Worm (Caenorhabditis elegans) whole organism, L4 larva: Measurements from ENCODE around the gene tig-3.

ENCODE experiments used
- aha-1 ChIP-seq: fragments of 150-350 bp; peaks from one replicate; lab custom pipeline; 2014; ENCODE audit warnings: missing biosample characterization, missing genetic modification characterization
- aly-2 ChIP-seq: sonication (generic microtip); optimal IDR thresholded peaks from 2 replicates; lab custom pipeline; 2018; ENCODE audit warnings: missing biosample characterization, missing genetic modification characterization
- ces-1 ChIP-seq: fragments of 150-350 bp; sonication (generic microtip); optimal IDR thresholded peaks from 4 replicates; lab custom pipeline; 2014; ENCODE audit warnings: missing biosample characterization, missing genetic modification reagents, missing genetic modification characterization
- daf-16 ChIP-seq, 3 experiments: sonication (generic microtip); optimal IDR thresholded peaks; 2 replicates each; lab custom pipeline; 2016 to 2017; ENCODE audit warnings: missing genetic modification characterization in 3 of 3, missing genetic modification reagents in 3 of 3, mild to moderate bottlenecking in 2 of 3, missing compliant biosample characterization in 2 of 3, missing biosample characterization in 1 of 3, moderate library complexity in 1 of 3
- dmd-6 ChIP-seq: fragments of 200-800 bp; sonication (Bioruptor generic); IDR thresholded peaks from 2 replicates; pipeline ENCODE4 v1.3.6; 2022; ENCODE audit warnings: missing genetic modification reagents, missing genetic modification characterization, missing compliant biosample characterization
- dmd-8 ChIP-seq: fragments of 200-800 bp; sonication (Bioruptor generic); IDR thresholded peaks from 2 replicates; pipeline ENCODE4 v1.3.6; 2022; ENCODE audit warnings: missing genetic modification characterization, missing compliant biosample characterization
- dpl-1 ChIP-seq: fragments of 150-350 bp; optimal IDR thresholded peaks from 2 replicates; lab custom pipeline; 2014; ENCODE audit warnings: missing biosample characterization, missing genetic modification reagents, missing genetic modification characterization
- dve-1 ChIP-seq: sonication (generic microtip); optimal IDR thresholded peaks from 2 replicates; lab custom pipeline; 2017; ENCODE audit warnings: antibody characterized with exemption, mild to moderate bottlenecking, missing genetic modification characterization, missing compliant biosample characterization; ENCODE audit not compliant: insufficient read depth
- fos-1 ChIP-seq: fragments of 150-350 bp; optimal IDR thresholded peaks from 2 replicates; lab custom pipeline; 2014; ENCODE audit warnings: missing biosample characterization, missing genetic modification characterization
- hlh-11 ChIP-seq: fragments of 200-800 bp; sonication (Bioruptor generic); optimal IDR thresholded peaks from 2 replicates; lab custom pipeline; 2018; ENCODE audit warnings: mild to moderate bottlenecking, missing genetic modification characterization, missing compliant biosample characterization
- hlh-30 ChIP-seq: sonication (generic microtip); optimal IDR thresholded peaks from 2 replicates; lab custom pipeline; 2017; ENCODE audit warnings: antibody characterized with exemption, mild to moderate bottlenecking, missing genetic modification characterization, missing compliant biosample characterization; ENCODE audit not compliant: insufficient read depth
- lim-7 ChIP-seq: fragments of 200-800 bp; sonication (Bioruptor generic); IDR thresholded peaks from 2 replicates; pipeline ENCODE4 v1.3.6; 2022; ENCODE audit warnings: missing genetic modification characterization, missing compliant biosample characterization
- lin-13 ChIP-seq: fragments of 150-350 bp; optimal IDR thresholded peaks from 2 replicates; lab custom pipeline; 2014; ENCODE audit warnings: missing biosample characterization, missing genetic modification reagents, missing genetic modification characterization
- lin-29 ChIP-seq: fragments of 200-800 bp; sonication (Bioruptor generic); IDR thresholded peaks from 2 replicates; pipeline ENCODE4 v1.3.6; 2022; ENCODE audit warnings: missing genetic modification reagents, missing genetic modification characterization, missing compliant biosample characterization
- lin-39 ChIP-seq: fragments of 150-350 bp; optimal IDR thresholded peaks from 2 replicates; lab custom pipeline; 2014; ENCODE audit warnings: missing biosample characterization, missing genetic modification reagents, missing genetic modification characterization
- lsy-2 ChIP-seq, 2 experiments: fragments of 150-350 bp in 1 of 2; sonication (generic microtip) in 1 of 2; optimal IDR thresholded peaks; 2 replicates each; lab custom pipeline; 2014 to 2017; ENCODE audit warnings: missing biosample characterization in 2 of 2, missing genetic modification characterization in 2 of 2
- madf-9 ChIP-seq: fragments of 200-800 bp; sonication (Bioruptor generic); conservative IDR thresholded peaks from 2 replicates; pipeline ENCODE4 v1.3.6; 2022; ENCODE audit warnings: missing genetic modification reagents, missing genetic modification characterization, missing compliant biosample characterization
- mdl-1 ChIP-seq, 2 experiments: fragments of 150-350 bp in 1 of 2; sonication (generic microtip) in 1 of 2; optimal IDR thresholded peaks; 2 replicates each; lab custom pipeline; 2014 to 2017; ENCODE audit warnings: missing biosample characterization in 2 of 2, missing genetic modification characterization in 2 of 2
- mdt-29 ChIP-seq: fragments of 200-800 bp; sonication (Bioruptor generic); IDR thresholded peaks from 2 replicates; pipeline ENCODE4 v1.3.6; 2022; ENCODE audit warnings: missing genetic modification reagents, missing genetic modification characterization, missing compliant biosample characterization
- mep-1 ChIP-seq: fragments of 150-350 bp; sonication (generic microtip); optimal IDR thresholded peaks from 3 replicates; lab custom pipeline; 2014; ENCODE audit warnings: missing biosample characterization, missing genetic modification characterization
- mes-2 ChIP-seq: sonication (generic microtip); optimal IDR thresholded peaks from 2 replicates; lab custom pipeline; 2016; ENCODE audit warnings: missing genotype, mild to moderate bottlenecking, missing genetic modification characterization, missing compliant biosample characterization; ENCODE audit not compliant: poor library complexity, severe bottlenecking
- mxl-2 ChIP-seq: fragments of 200-800 bp; sonication (Bioruptor generic); conservative IDR thresholded peaks from 2 replicates; pipeline ENCODE4 v1.3.6; 2022; ENCODE audit warnings: missing genetic modification reagents, missing genetic modification characterization, missing compliant biosample characterization
- mxl-3 ChIP-seq: fragments of 200-800 bp; sonication (Bioruptor generic); optimal IDR thresholded peaks from 2 replicates; lab custom pipeline; 2018; ENCODE audit warnings: mild to moderate bottlenecking, missing genetic modification characterization, missing compliant biosample characterization
- nhr-102 ChIP-seq: sonication (generic microtip); optimal IDR thresholded peaks from 2 replicates; lab custom pipeline; 2016; ENCODE audit warnings: mild to moderate bottlenecking, missing genetic modification characterization, moderate library complexity, missing compliant biosample characterization
- nhr-237 ChIP-seq: sonication (generic microtip); optimal IDR thresholded peaks from 2 replicates; lab custom pipeline; 2017; ENCODE audit warnings: missing biosample characterization, missing genetic modification characterization
- nhr-25 ChIP-seq: sonication (generic microtip); optimal IDR thresholded peaks from 2 replicates; lab custom pipeline; 2017; ENCODE audit warnings: missing genetic modification characterization, mild to moderate bottlenecking, missing compliant biosample characterization, antibody characterized with exemption, moderate library complexity, borderline replicate concordance; ENCODE audit not compliant: insufficient read depth
- nhr-28 ChIP-seq: fragments of 150-350 bp; optimal IDR thresholded peaks from 2 replicates; lab custom pipeline; 2014; ENCODE audit warnings: missing biosample characterization, missing genetic modification characterization
- nhr-76 ChIP-seq: fragments of 150-350 bp; optimal IDR thresholded peaks from 2 replicates; lab custom pipeline; 2014; ENCODE audit warnings: missing biosample characterization, missing genetic modification characterization
- nhr-77 ChIP-seq: fragments of 150-350 bp; optimal IDR thresholded peaks from 2 replicates; lab custom pipeline; 2014; ENCODE audit warnings: missing biosample characterization, missing genetic modification characterization
- pqm-1 ChIP-seq: sonication (generic microtip); optimal IDR thresholded peaks from 2 replicates; lab custom pipeline; 2017; ENCODE audit warnings: missing biosample characterization, missing genetic modification characterization
- set-16 ChIP-seq: fragments of 200-800 bp; sonication (Bioruptor generic); IDR thresholded peaks from 2 replicates; pipeline ENCODE4 v1.3.6; 2022; ENCODE audit warnings: missing genetic modification reagents, missing genetic modification characterization, missing compliant biosample characterization
- unc-62 ChIP-seq, 3 experiments: fragments of 150-350 bp in 1 of 3; sonication (generic microtip); optimal IDR thresholded peaks in 2 of 3; peaks in 1 of 3; 1 replicate in 1 of 3; 2 replicates in 2 of 3; lab custom pipeline; 2014 to 2017; ENCODE audit warnings: missing biosample characterization in 3 of 3, missing genetic modification characterization in 3 of 3, missing genetic modification reagents in 3 of 3, missing genotype in 1 of 3
- vab-7 ChIP-seq: fragments of 200-800 bp; sonication (Bioruptor generic); IDR thresholded peaks from 2 replicates; pipeline ENCODE4 v1.3.6; 2022; ENCODE audit warnings: missing genetic modification reagents, missing genetic modification characterization, missing compliant biosample characterization

The tig-3 gene

DNA sequence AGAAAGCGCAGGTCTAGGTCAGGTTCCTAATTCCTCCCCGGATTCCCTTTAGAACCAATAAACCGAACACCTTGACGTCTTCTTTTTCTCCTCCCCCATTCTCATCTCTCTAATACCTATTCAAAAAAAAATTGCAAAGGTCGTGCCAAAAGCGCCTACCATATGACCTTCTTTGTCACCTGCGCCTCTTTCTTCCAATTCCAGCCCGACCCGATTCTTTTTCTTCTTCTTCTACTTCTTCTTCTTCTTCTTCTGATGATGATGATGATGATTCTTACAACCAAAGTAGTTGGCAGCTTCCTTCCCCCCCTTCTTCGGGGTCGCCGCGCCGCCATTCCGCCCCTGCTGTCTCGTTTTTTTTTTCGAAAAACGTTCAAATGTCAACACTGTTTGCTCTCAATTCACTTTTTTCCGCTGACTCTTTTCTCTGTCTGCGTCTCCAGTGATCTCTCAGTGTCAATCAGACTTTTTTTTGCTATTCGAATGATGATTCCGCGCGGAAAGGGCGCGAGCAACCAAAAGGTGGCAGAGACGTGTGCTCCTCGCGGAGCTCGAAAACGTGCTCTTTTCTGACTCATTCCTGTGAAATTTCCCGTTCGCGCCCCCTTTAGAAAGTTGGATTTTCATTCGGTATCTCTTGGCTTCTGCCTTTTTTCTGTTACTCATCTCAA is 48.1 kb downstream of the tig-3 start:
- TF ChIP-seq mep-1 (tag; lab: Kevin White, UChicago), result peak; percentile 41
- no peak for TF ChIP-seq daf-16 (GFP tag; optimal IDR thresholded peaks at IDR 0.05; lab: Kevin White, UChicago)
- TF ChIP-seq daf-16 (tag; optimal IDR thresholded peaks at IDR 0.05; lab: Kevin White, UChicago), result peak; percentile 25
- TF ChIP-seq lim-7 (GFP tag; lab: Robert Waterston, UW), result no peak
- TF ChIP-seq hlh-11 (tag; lab: Kevin White, UChicago), result peak; percentile 18
- no peak for TF ChIP-seq dmd-8 (GFP tag; lab: Robert Waterston, UW)
- TF ChIP-seq set-16 (GFP tag; lab: Robert Waterston, UW), result peak; percentile 24; the same call in 1 of the 2 replicates
- TF ChIP-seq aha-1, result peak; percentile 82
- peak; percentile 19 for TF ChIP-seq dve-1 (tag; lab: Kevin White, UChicago)
- no peak for TF ChIP-seq dpl-1
- peak in 1 of 2 experiments; percentile 7 for TF ChIP-seq unc-62 (GFP tag; optimal IDR thresholded peaks at IDR 0.05 in 1 of 2; lab: Kevin White, UChicago)
- TF ChIP-seq unc-62 (tag; optimal IDR thresholded peaks at IDR 0.05; lab: Kevin White, UChicago), result no peak
- no peak for TF ChIP-seq pqm-1 (tag; lab: Kevin White, UChicago)
- no peak for TF ChIP-seq lin-39 (tag; lab: Kevin White, UChicago)
- peak; percentile 66 for TF ChIP-seq hlh-30 (tag; lab: Kevin White, UChicago)
- TF ChIP-seq madf-9 (GFP tag; lab: Robert Waterston, UW), result peak; percentile 84
- peak; percentile 1 for TF ChIP-seq nhr-25 (tag; lab: Kevin White, UChicago)
- no peak for TF ChIP-seq mdt-29 (GFP tag; lab: Robert Waterston, UW)
- peak; percentile 15 for TF ChIP-seq lin-13 (GFP tag; lab: Kevin White, UChicago)
- TF ChIP-seq, all 104 proteins: peak for 11

DNA sequence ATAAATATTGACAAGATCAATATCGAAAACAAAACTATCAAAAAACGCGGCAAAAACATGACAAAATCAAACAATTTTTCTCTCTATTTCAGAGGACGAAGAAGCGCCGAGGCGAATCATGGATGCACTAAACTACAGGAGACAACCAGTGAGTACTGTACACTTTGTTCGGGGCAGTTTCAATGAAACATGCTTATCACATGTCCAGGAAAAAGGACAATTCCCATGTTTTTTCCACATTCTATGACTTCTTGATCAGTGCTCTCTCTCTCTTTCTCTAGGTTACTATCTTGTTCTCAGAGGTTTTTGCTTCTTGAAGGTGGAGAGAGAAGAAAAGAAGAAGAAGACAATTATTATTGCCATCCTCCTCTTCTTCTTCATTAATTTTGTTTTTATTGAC is 54.1 kb downstream of the tig-3 start:
- peak; percentile 71 for TF ChIP-seq dmd-6 (GFP tag; lab: Robert Waterston, UW)
- no peak for TF ChIP-seq nhr-237 (tag; lab: Kevin White, UChicago)
- peak; percentile 38; the same call in 1 of the 2 replicates for TF ChIP-seq mxl-2 (GFP tag; lab: Robert Waterston, UW)
- peak; percentile 31 for TF ChIP-seq hlh-30 (tag; lab: Kevin White, UChicago)
- TF ChIP-seq ces-1 (GFP tag; lab: Kevin White, UChicago), result no peak
- TF ChIP-seq mxl-3 (GFP tag; lab: Kevin White, UChicago), result no peak
- TF ChIP-seq daf-16 (GFP tag; optimal IDR thresholded peaks at IDR 0.05; lab: Kevin White, UChicago), result no peak
- TF ChIP-seq daf-16 (tag; optimal IDR thresholded peaks at IDR 0.05; lab: Kevin White, UChicago), result peak; percentile 74
- TF ChIP-seq lin-13 (GFP tag; lab: Kevin White, UChicago), result no peak
- peak; percentile 29 for TF ChIP-seq mes-2 (tag; lab: Kevin White, UChicago)
- peak in 1 of 2 experiments; percentile 1 for TF ChIP-seq lsy-2 (tag; optimal IDR thresholded peaks at IDR 0.05; lab: Kevin White, UChicago)
- TF ChIP-seq aha-1, result no peak
- peak; percentile 59 for TF ChIP-seq nhr-28 (tag; lab: Kevin White, UChicago)
- no peak for TF ChIP-seq aly-2 (tag; lab: Kevin White, UChicago)
- no peak for TF ChIP-seq fos-1
- TF ChIP-seq nhr-77 (tag; lab: Kevin White, UChicago), result peak; percentile 65
- peak; percentile 34 for TF ChIP-seq dve-1 (tag; lab: Kevin White, UChicago)
- TF ChIP-seq nhr-76, result no peak
- TF ChIP-seq vab-7 (GFP tag; lab: Robert Waterston, UW), result no peak
- peak; percentile 7 for TF ChIP-seq nhr-102
- TF ChIP-seq unc-62 (GFP tag; optimal IDR thresholded peaks at IDR 0.05 in 1 of 2; lab: Kevin White, UChicago), result peak in 1 of 2 experiments; percentile 94
- TF ChIP-seq unc-62 (tag; optimal IDR thresholded peaks at IDR 0.05; lab: Kevin White, UChicago), result no peak
- peak; percentile 64 for TF ChIP-seq hlh-11 (tag; lab: Kevin White, UChicago)
- no peak for TF ChIP-seq lin-29 (GFP tag; lab: Robert Waterston, UW)
- peak in 1 of 2 experiments; percentile 26 for TF ChIP-seq mdl-1 (tag; optimal IDR thresholded peaks at IDR 0.05; lab: Kevin White, UChicago)
- no peak for TF ChIP-seq mdt-29 (GFP tag; lab: Robert Waterston, UW)
